Worm (Caenorhabditis elegans): ENCODE data around the gene ulp-2.
"Not testable (repeated sequence)": the region's sequence is repeated elsewhere in the genome, so short reads cannot be mapped to it uniquely, and the experiment has no call there.

Gene ulp-2

DNA sequence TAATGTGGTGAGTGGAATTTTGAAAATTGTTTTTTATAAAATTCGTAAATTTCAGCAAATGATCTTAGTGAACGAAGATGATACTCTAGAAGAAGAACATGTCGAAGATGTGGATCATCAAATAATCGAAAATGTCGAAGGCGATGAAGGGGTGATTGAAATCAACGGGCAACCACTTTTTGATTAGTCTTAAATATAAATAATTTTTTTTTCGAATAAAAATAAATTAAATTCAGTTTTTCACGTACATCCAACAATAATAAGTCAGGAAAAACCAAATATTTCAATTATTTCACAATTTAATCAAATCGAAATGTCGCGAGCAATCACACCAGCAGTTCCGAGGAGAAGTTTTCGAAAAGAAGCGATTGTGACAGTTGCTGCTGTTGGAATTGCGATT, 21.9 kb downstream of the ulp-2 start, which contains the start of gene ZK546.4:
ZK546.4 (plus strand) TSS at position 301 of the 400 bp plus-strand sequence.
- TF ChIP-seq ztf-11 (tag; optimal IDR thresholded peaks at IDR 0.05) (no peak), skn-1 (tag; optimal IDR thresholded peaks at IDR 0.05) (no peak), swsn-7 (tag; optimal IDR thresholded peaks at IDR 0.05) (no peak)

DNA sequence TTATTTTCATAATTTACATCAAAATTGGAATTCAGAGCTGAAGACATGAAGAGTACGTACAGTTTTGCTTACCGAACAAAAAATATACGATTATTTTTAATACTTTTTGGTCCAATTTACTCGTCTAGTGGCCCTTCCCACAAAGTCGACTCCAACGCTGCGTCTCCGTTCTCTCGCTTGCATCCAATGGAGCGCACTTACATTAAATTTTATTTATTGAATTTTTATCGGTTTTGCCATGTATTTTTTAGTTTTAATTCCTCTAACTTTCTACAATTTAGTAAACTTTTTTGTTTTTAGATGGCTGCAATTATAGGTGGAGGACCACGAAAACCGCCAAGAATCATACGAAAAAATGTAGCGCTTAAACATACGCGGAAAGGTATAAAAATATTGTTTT, 24.2 kb downstream of the ulp-2 start, which contains the start of gene ZK546.5:
ZK546.5 (plus strand) TSS at position 301 of the 400 bp plus-strand sequence.
- TF ChIP-seq lsy-2 (tag; optimal IDR thresholded peaks at IDR 0.05) (peak in 1 of 2 experiments; percentile 36), lin-35 (GFP tag; optimal IDR thresholded peaks at IDR 0.05) (peak in 1 of 2 experiments; percentile 29), dpl-1 (GFP tag; optimal IDR thresholded peaks at IDR 0.05) (peak in 1 of 3 experiments; percentile 16), efl-1 (optimal IDR thresholded peaks at IDR 0.05) (peak; percentile 10 to 33), efl-1 (GFP tag; optimal IDR thresholded peaks at IDR 0.05 in 1 of 2) (peak in 1 of 2 experiments; percentile 23), fkh-4 (tag; optimal IDR thresholded peaks at IDR 0.05; ENCODE audit: borderline replicate concordance) (no peak), snu-23 (GFP tag; optimal IDR thresholded peaks at IDR 0.05) (no peak)

ce11 chrII:4934954-4935353, 24.7 kb downstream of the ulp-2 start, which contains the start of gene gst-30:
gst-30 (minus strand) TSS chrII:4935054.
- peak; percentile 35 for TF ChIP-seq skn-1 (tag; optimal IDR thresholded peaks at IDR 0.05)
- TF ChIP-seq ztf-4 (tag; optimal IDR thresholded peaks at IDR 0.05) = no peak

DNA sequence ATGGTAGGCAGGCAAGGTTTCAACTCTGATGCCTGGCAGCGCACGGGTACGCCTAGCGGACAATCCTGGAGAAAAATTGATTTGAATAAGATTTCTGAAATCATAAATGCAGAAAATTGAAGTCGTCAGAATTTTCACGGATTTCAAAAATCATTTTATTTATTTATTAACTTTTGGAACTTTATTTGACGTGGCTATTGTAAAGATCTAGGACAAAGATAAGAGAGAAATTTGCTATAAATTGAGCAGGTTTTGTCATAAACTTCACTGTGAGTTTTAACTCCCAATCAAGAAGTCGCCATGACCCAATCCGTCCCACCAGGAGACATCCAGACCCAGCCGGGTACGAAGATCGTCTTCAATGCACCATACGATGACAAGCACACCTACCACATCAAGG, 26.9 kb downstream of the ulp-2 start, which contains the start of gene msp-152:
msp-152 (plus strand) TSS at position 301 of the 400 bp plus-strand sequence.
- TF ChIP-seq mep-1 (tag; optimal IDR thresholded peaks at IDR 0.05); blmp-1 (tag; optimal IDR thresholded peaks at IDR 0.05); ces-1 (GFP tag; optimal IDR thresholded peaks at IDR 0.05): not testable (repeated sequence)

- TF ChIP-seq sox-4 (tag; optimal IDR thresholded peaks at IDR 0.05) (no peak), fos-1 (tag; optimal IDR thresholded peaks at IDR 0.05) (no peak), ces-1 (GFP tag; optimal IDR thresholded peaks at IDR 0.05) (no peak), ceh-90 (tag; optimal IDR thresholded peaks at IDR 0.05) (no peak), nhr-90 (tag; optimal IDR thresholded peaks at IDR 0.05; ENCODE audit: poor library complexity) (no peak), nhr-19 (GFP tag; conservative IDR thresholded peaks at IDR 0.05) (no peak), unc-62 (GFP tag; optimal IDR thresholded peaks at IDR 0.05) (no peak), lin-15B (tag; optimal IDR thresholded peaks at IDR 0.05) (no peak), zip-4 (GFP tag; optimal IDR thresholded peaks at IDR 0.05) (no peak), fkh-10 (GFP tag; optimal IDR thresholded peaks at IDR 0.05) (no peak), lin-14 (GFP tag; optimal IDR thresholded peaks at IDR 0.05) (no peak), lin-13 (GFP tag; optimal IDR thresholded peaks at IDR 0.05) (no peak), tbx-2 (tag; optimal IDR thresholded peaks at IDR 0.05) (no peak), zag-1 (tag; optimal IDR thresholded peaks at IDR 0.05) (no peak), vab-15 (tag; optimal IDR thresholded peaks at IDR 0.05) (no peak), hlh-17 (GFP tag; optimal IDR thresholded peaks at IDR 0.05; ENCODE audit: borderline replicate concordance) (no peak), unc-30 (tag; optimal IDR thresholded peaks at IDR 0.05) (no peak)
These were observed 28.4 kb downstream of the ulp-2 start for ce11 chrII:4931286-4931685.

- peak; percentile 67 for TF ChIP-seq pqm-1 (tag; optimal IDR thresholded peaks at IDR 0.05)
- TF ChIP-seq lin-39 (tag; optimal IDR thresholded peaks at IDR 0.05) = no peak
- no peak for TF ChIP-seq aly-2 (tag; optimal IDR thresholded peaks at IDR 0.05)
- no peak for TF ChIP-seq dpl-1 (GFP tag; optimal IDR thresholded peaks at IDR 0.05)
- no peak for TF ChIP-seq unc-62 (GFP tag; optimal IDR thresholded peaks at IDR 0.05)
- no peak for TF ChIP-seq ets-5 (GFP tag; IDR thresholded peaks at IDR 0.05)
- peak; percentile 36 for TF ChIP-seq nhr-71 (tag; optimal IDR thresholded peaks at IDR 0.05)
- TF ChIP-seq fos-1 (tag; optimal IDR thresholded peaks at IDR 0.05) = no peak
- TF ChIP-seq nhr-237 (tag; optimal IDR thresholded peaks at IDR 0.05) = no peak
- TF ChIP-seq Y116A8C.19 (tag; optimal IDR thresholded peaks at IDR 0.05; ENCODE audit: borderline replicate concordance) = no peak
- TF ChIP-seq snu-23 (GFP tag; optimal IDR thresholded peaks at IDR 0.05) = no peak
- no peak for TF ChIP-seq ceh-90 (tag; optimal IDR thresholded peaks at IDR 0.05)
- TF ChIP-seq egl-13 (tag; optimal IDR thresholded peaks at IDR 0.05) = no peak
- TF ChIP-seq mep-1 (tag; optimal IDR thresholded peaks at IDR 0.05) = no peak
- TF ChIP-seq tlp-1 (tag; optimal IDR thresholded peaks at IDR 0.05) = no peak
- TF ChIP-seq nhr-90 (tag; optimal IDR thresholded peaks at IDR 0.05; ENCODE audit: poor library complexity) = peak; percentile 51
- TF ChIP-seq egl-27 (tag; optimal IDR thresholded peaks at IDR 0.05) = no peak
- TF ChIP-seq lin-15B (tag; optimal IDR thresholded peaks at IDR 0.05) = no peak
- no peak for TF ChIP-seq tbx-2 (tag; optimal IDR thresholded peaks at IDR 0.05)
- no peak for TF ChIP-seq ceh-63 (GFP tag; optimal IDR thresholded peaks at IDR 0.05)
- no peak for TF ChIP-seq lin-13 (GFP tag; optimal IDR thresholded peaks at IDR 0.05)
- no peak for TF ChIP-seq nhr-12 (tag; optimal IDR thresholded peaks at IDR 0.05)
These were observed 34.4 kb downstream of the ulp-2 start, which contains the start of gene aagr-2 for ce11 chrII:4925198-4925764. aagr-2 (minus strand) TSS chrII:4925248.

All from whole organism, L1 larva.